Worm (Caenorhabditis elegans) whole organism, L4/young adult: ENCODE measurements around the gene Y79H2A.2.

Experiments used
- dao-5 ChIP-seq: sonication (generic microtip); optimal IDR thresholded peaks from 2 replicates; lab custom pipeline; 2016; ENCODE audit warnings: missing genotype, missing genetic modification characterization, moderate library complexity, missing compliant biosample characterization
- him-1 ChIP-seq: sonication (generic microtip); optimal IDR thresholded peaks from 2 replicates; lab custom pipeline; 2016; ENCODE audit warnings: missing genotype, missing genetic modification reagents, missing genetic modification characterization, missing compliant biosample characterization

ce11 chrIII:11980743-11981142 lies 49.8 kb downstream of the Y79H2A.2 start:
- TF ChIP-seq dao-5 (tag; lab: Kevin White, UChicago) (no peak), him-1 (tag; lab: Kevin White, UChicago) (no peak)
